Worm (Caenorhabditis elegans): ENCODE measurements around the gene W09C2.7.

DNA sequence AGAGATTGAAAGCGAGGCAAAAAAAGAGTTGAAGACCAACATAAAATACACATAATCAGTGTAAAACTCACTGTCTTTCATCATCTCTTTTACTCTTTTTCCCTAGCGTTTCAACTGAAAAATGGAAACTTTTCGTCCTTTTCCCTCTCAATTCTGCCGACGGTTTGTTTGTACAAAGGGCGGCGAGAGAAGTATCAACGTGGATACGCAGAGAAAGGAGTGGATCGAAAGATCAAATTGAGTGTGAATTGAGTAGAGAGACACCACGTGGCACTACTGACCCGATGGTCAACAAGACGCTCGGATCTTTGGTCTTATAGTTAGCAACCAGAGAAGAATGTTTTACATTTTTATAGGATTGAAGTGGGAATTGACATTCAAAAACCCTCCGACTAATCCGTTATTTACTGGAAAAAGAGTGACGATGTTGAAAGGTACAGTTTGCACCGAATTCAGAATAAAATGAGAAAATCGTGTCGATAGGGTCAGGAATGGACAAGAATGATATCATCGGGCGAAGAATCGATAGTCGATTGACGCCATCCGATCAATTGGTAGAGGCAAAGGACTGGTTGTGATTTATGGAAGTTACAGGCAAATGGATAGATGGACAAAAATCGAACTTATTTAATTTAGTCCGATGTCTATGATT is 49.0 kb upstream of the W09C2.7 start:
- TF ChIP-seq pax-3 (tag; optimal IDR thresholded peaks at IDR 0.05) (peak; percentile 54), fkh-10 (GFP tag; optimal IDR thresholded peaks at IDR 0.05) (no peak), pqm-1 (tag; optimal IDR thresholded peaks at IDR 0.05) (no peak), egl-27 (tag; optimal IDR thresholded peaks at IDR 0.05) (peak in 1 of 2 experiments; percentile 25), unc-62 (GFP tag; optimal IDR thresholded peaks at IDR 0.05) (no peak), fos-1 (tag; optimal IDR thresholded peaks at IDR 0.05) (peak; percentile 16), swsn-7 (tag; optimal IDR thresholded peaks at IDR 0.05) (peak; percentile 43), unc-130 (tag; optimal IDR thresholded peaks at IDR 0.05) (peak; percentile 20), Y116A8C.19 (tag; optimal IDR thresholded peaks at IDR 0.05; ENCODE audit: borderline replicate concordance) (no peak), efl-3 (GFP tag; optimal IDR thresholded peaks at IDR 0.05) (no peak), mdl-1 (tag; optimal IDR thresholded peaks at IDR 0.05) (peak; percentile 46 to 96)

Measured in whole organism, L1 larva.